Worm (Caenorhabditis elegans) whole organism, mixed stage, embryonic: Measurements from ENCODE around the gene C42D8.1.

ENCODE experiments used
- M03D4.4 ChIP-seq: sonication (generic microtip); optimal IDR thresholded peaks from 2 replicates; lab custom pipeline; 2017; ENCODE audit warnings: mild to moderate bottlenecking, missing genetic modification characterization, missing compliant biosample characterization
- ceh-39 ChIP-seq: fragments of 150-350 bp; optimal IDR thresholded peaks from 2 replicates; lab custom pipeline; 2014; ENCODE audit warnings: missing biosample characterization, missing genetic modification characterization
- ces-1 ChIP-seq: fragments of 150-350 bp; optimal IDR thresholded peaks from 2 replicates; lab custom pipeline; 2014; ENCODE audit warnings: missing biosample characterization, missing genetic modification reagents, missing genetic modification characterization
- elt-3 ChIP-seq: fragments of 150-350 bp; optimal IDR thresholded peaks from 2 replicates; lab custom pipeline; 2014; ENCODE audit warnings: missing biosample characterization, missing genetic modification characterization
- lsy-2 ChIP-seq: fragments of 150-350 bp; optimal IDR thresholded peaks from 2 replicates; lab custom pipeline; 2014; ENCODE audit warnings: missing biosample characterization, missing genetic modification characterization
- mls-2 ChIP-seq: sonication (generic microtip); optimal IDR thresholded peaks from 2 replicates; lab custom pipeline; 2016; ENCODE audit warnings: mild to moderate bottlenecking, missing genetic modification characterization, moderate library complexity, missing compliant biosample characterization
- nhr-237 ChIP-seq: fragments of 150-350 bp; optimal IDR thresholded peaks from 2 replicates; lab custom pipeline; 2014; ENCODE audit warnings: missing biosample characterization, missing genetic modification characterization
- nhr-28 ChIP-seq: fragments of 150-350 bp; optimal IDR thresholded peaks from 2 replicates; lab custom pipeline; 2014; ENCODE audit warnings: missing biosample characterization, missing genetic modification characterization
- nhr-76 ChIP-seq: sonication (generic microtip); optimal IDR thresholded peaks from 2 replicates; lab custom pipeline; 2017; ENCODE audit warnings: missing biosample characterization, missing genetic modification characterization
- pha-4 ChIP-seq: fragments of 150-350 bp; optimal IDR thresholded peaks from 2 replicates; lab custom pipeline; 2018; ENCODE audit warnings: missing biosample characterization, missing genetic modification reagents, missing genetic modification characterization
- snpc-4 ChIP-seq: fragments of 150-350 bp; optimal IDR thresholded peaks from 2 replicates; lab custom pipeline; 2014; ENCODE audit warnings: missing biosample characterization, missing genetic modification characterization
- sptf-1 ChIP-seq: sonication (generic microtip); optimal IDR thresholded peaks from 2 replicates; lab custom pipeline; 2017; ENCODE audit warnings: mild to moderate bottlenecking, missing genetic modification characterization, moderate library complexity, missing compliant biosample characterization
- unc-39 ChIP-seq: fragments of 150-350 bp; optimal IDR thresholded peaks from 2 replicates; lab custom pipeline; 2014; ENCODE audit warnings: missing biosample characterization, missing genetic modification characterization
- unc-62 ChIP-seq: fragments of 150-350 bp; optimal IDR thresholded peaks from 2 replicates; lab custom pipeline; 2014; ENCODE audit warnings: missing biosample characterization, missing genetic modification reagents, missing genetic modification characterization

- no peak for TF ChIP-seq sptf-1
- no peak for TF ChIP-seq snpc-4 (tag; lab: Kevin White, UChicago)
- no peak for TF ChIP-seq mls-2 (tag; lab: Kevin White, UChicago)
- no peak for TF ChIP-seq nhr-76 (tag; lab: Kevin White, UChicago)
- TF ChIP-seq lsy-2 (tag; lab: Kevin White, UChicago): no peak
- TF ChIP-seq pha-4 (tag; lab: Kevin White, UChicago): no peak
- no peak for TF ChIP-seq unc-39
- TF ChIP-seq unc-62: no peak
- TF ChIP-seq elt-3 (tag; lab: Kevin White, UChicago): no peak
- TF ChIP-seq M03D4.4 (tag; lab: Kevin White, UChicago): no peak
- TF ChIP-seq ces-1 (GFP tag; lab: Kevin White, UChicago): no peak
- TF ChIP-seq ceh-39: no peak
- TF ChIP-seq nhr-28 (tag; lab: Kevin White, UChicago): no peak
- no peak for TF ChIP-seq nhr-237
These were observed 38.3 kb upstream of the C42D8.1 start for ce11 chrX:5071025-5071424.
